Worm (Caenorhabditis elegans) whole organism, mixed stage, embryonic: ENCODE results near the gene nhr-56.

ENCODE experiments used
- blmp-1 ChIP-seq: fragments of 150-350 bp; optimal IDR thresholded peaks from 2 replicates; lab custom pipeline; 2014; ENCODE audit warnings: missing biosample characterization, missing genetic modification characterization
- ces-1 ChIP-seq: fragments of 150-350 bp; optimal IDR thresholded peaks from 2 replicates; lab custom pipeline; 2014; ENCODE audit warnings: missing biosample characterization, missing genetic modification reagents, missing genetic modification characterization
- elt-1 ChIP-seq: sonication (generic microtip); optimal IDR thresholded peaks from 2 replicates; lab custom pipeline; 2017; ENCODE audit warnings: missing genetic modification characterization, mild to moderate bottlenecking, missing compliant biosample characterization, antibody characterized with exemption, moderate library complexity, borderline replicate concordance; ENCODE audit not compliant: insufficient read depth
- lin-13 ChIP-seq: fragments of 150-350 bp; optimal IDR thresholded peaks from 2 replicates; lab custom pipeline; 2014; ENCODE audit warnings: missing biosample characterization, missing genetic modification characterization
- mep-1 ChIP-seq: fragments of 150-350 bp; optimal IDR thresholded peaks from 2 replicates; lab custom pipeline; 2017; ENCODE audit warnings: missing biosample characterization, missing genetic modification reagents, missing genetic modification characterization, inconsistent platforms
- nhr-237 ChIP-seq: fragments of 150-350 bp; optimal IDR thresholded peaks from 2 replicates; lab custom pipeline; 2014; ENCODE audit warnings: missing biosample characterization, missing genetic modification characterization
- pha-4 ChIP-seq: fragments of 150-350 bp; optimal IDR thresholded peaks from 2 replicates; lab custom pipeline; 2018; ENCODE audit warnings: missing biosample characterization, missing genetic modification reagents, missing genetic modification characterization
- sem-2 ChIP-seq: fragments of 200-800 bp; sonication (Bioruptor generic); optimal IDR thresholded peaks from 2 replicates; lab custom pipeline; 2018; ENCODE audit warnings: mild to moderate bottlenecking, missing genetic modification characterization, missing compliant biosample characterization
- snpc-4 ChIP-seq: fragments of 150-350 bp; optimal IDR thresholded peaks from 2 replicates; lab custom pipeline; 2014; ENCODE audit warnings: missing biosample characterization, missing genetic modification characterization
- tbx-8 ChIP-seq: fragments of 200-800 bp; sonication (Bioruptor generic); optimal IDR thresholded peaks from 2 replicates; lab custom pipeline; 2018; ENCODE audit warnings: mild to moderate bottlenecking, missing genetic modification characterization, moderate library complexity, missing compliant biosample characterization
- unc-62 ChIP-seq: fragments of 150-350 bp; optimal IDR thresholded peaks from 2 replicates; lab custom pipeline; 2014; ENCODE audit warnings: missing biosample characterization, missing genetic modification reagents, missing genetic modification characterization
- ztf-11 ChIP-seq: fragments of 150-350 bp; optimal IDR thresholded peaks from 2 replicates; lab custom pipeline; 2014; ENCODE audit warnings: missing biosample characterization, missing genetic modification characterization

ce11 chrV:2191122-2191521 lies 27.7 kb upstream of the nhr-56 start, which contains the start of gene srbc-42:
- TF ChIP-seq unc-62 (GFP tag; lab: Kevin White, UChicago), result no peak
- no peak for TF ChIP-seq elt-1 (tag; lab: Kevin White, UChicago)
- no peak for TF ChIP-seq tbx-8
- no peak for TF ChIP-seq snpc-4
- TF ChIP-seq pha-4 (tag; lab: Kevin White, UChicago), result no peak
- TF ChIP-seq lin-13 (tag; lab: Kevin White, UChicago), result no peak
- TF ChIP-seq ces-1 (GFP tag; lab: Kevin White, UChicago), result no peak
- TF ChIP-seq blmp-1 (tag; lab: Kevin White, UChicago), result no peak
- TF ChIP-seq sem-2 (GFP tag; lab: Kevin White, UChicago), result no peak
- TF ChIP-seq nhr-237 (tag; lab: Kevin White, UChicago), result no peak
- TF ChIP-seq ztf-11 (tag; lab: Kevin White, UChicago), result no peak
- no peak for TF ChIP-seq mep-1 (tag; lab: Kevin White, UChicago)
